Worm (Caenorhabditis elegans) whole organism, L2 larva: Measurements from ENCODE around the gene F57C2.4.

Experiments used
- aly-2 ChIP-seq: fragments of 150-350 bp; optimal IDR thresholded peaks from 2 replicates; lab custom pipeline; 2014; ENCODE audit warnings: missing biosample characterization, missing genetic modification characterization
- ama-1 ChIP-seq: fragments of 150-350 bp; optimal IDR thresholded peaks from 2 replicates; lab custom pipeline; 2018; ENCODE audit warnings: inconsistent platforms
- ceh-82 ChIP-seq: fragments of 150-350 bp; optimal IDR thresholded peaks from 2 replicates; lab custom pipeline; 2014; ENCODE audit warnings: missing biosample characterization, missing genetic modification characterization
- elt-3 ChIP-seq: sonication (generic microtip); optimal IDR thresholded peaks from 2 replicates; lab custom pipeline; 2017; ENCODE audit warnings: missing biosample characterization, missing genetic modification characterization
- fos-1 ChIP-seq: fragments of 150-350 bp; optimal IDR thresholded peaks from 2 replicates; lab custom pipeline; 2014; ENCODE audit warnings: missing biosample characterization, missing genetic modification characterization
- lsy-2 ChIP-seq, 2 experiments: fragments of 150-350 bp in 1 of 2; sonication (generic microtip) in 1 of 2; optimal IDR thresholded peaks; 2 replicates each; lab custom pipeline; 2014 to 2017; ENCODE audit warnings: missing biosample characterization in 2 of 2, missing genetic modification characterization in 2 of 2
- mdl-1 ChIP-seq, 2 experiments: fragments of 150-350 bp in 1 of 2; sonication (generic microtip) in 1 of 2; optimal IDR thresholded peaks; 2 replicates each; lab custom pipeline; 2017; ENCODE audit warnings: missing biosample characterization in 2 of 2, missing genetic modification characterization in 2 of 2
- nhr-237 ChIP-seq: fragments of 150-350 bp; optimal IDR thresholded peaks from 2 replicates; lab custom pipeline; 2014; ENCODE audit warnings: missing biosample characterization, missing genetic modification characterization
- nhr-77 ChIP-seq: fragments of 150-350 bp; optimal IDR thresholded peaks from 2 replicates; lab custom pipeline; 2014; ENCODE audit warnings: missing biosample characterization, missing genetic modification characterization
- sma-3 ChIP-seq: sonication (generic microtip); optimal IDR thresholded peaks from 2 replicates; lab custom pipeline; 2016; ENCODE audit warnings: missing genetic modification reagents, missing genetic modification characterization, missing compliant biosample characterization
- unc-55 ChIP-seq: fragments of 150-350 bp; sonication (generic microtip); optimal IDR thresholded peaks from 3 replicates; lab custom pipeline; 2014; ENCODE audit warnings: missing biosample characterization, missing genetic modification reagents, missing genetic modification characterization
- ztf-11 ChIP-seq: sonication (generic microtip); optimal IDR thresholded peaks from 2 replicates; lab custom pipeline; 2017; ENCODE audit warnings: missing biosample characterization, missing genetic modification characterization

ce11 chrII:14548691-14549090, 23.6 kb downstream of the F57C2.4 start, which contains the start of gene gcy-29:
- TF ChIP-seq mdl-1 (tag; optimal IDR thresholded peaks at IDR 0.05; lab: Kevin White, UChicago) (no peak), nhr-237 (tag; lab: Kevin White, UChicago) (no peak), elt-3 (tag; lab: Kevin White, UChicago) (no peak), ceh-82 (tag; lab: Kevin White, UChicago) (no peak), aly-2 (tag; lab: Kevin White, UChicago) (no peak), nhr-77 (no peak), ztf-11 (tag; lab: Kevin White, UChicago) (no peak), unc-55 (GFP tag; lab: Kevin White, UChicago) (no peak), fos-1 (no peak), lsy-2 (tag; optimal IDR thresholded peaks at IDR 0.05; lab: Kevin White, UChicago) (no peak), ama-1 (lab: Kevin White, UChicago) (no peak), sma-3 (GFP tag; lab: Kevin White, UChicago) (no peak)
